Fruit fly (Drosophila melanogaster): ENCODE results near the gene CG17167.

Gene CG17167

DNA sequence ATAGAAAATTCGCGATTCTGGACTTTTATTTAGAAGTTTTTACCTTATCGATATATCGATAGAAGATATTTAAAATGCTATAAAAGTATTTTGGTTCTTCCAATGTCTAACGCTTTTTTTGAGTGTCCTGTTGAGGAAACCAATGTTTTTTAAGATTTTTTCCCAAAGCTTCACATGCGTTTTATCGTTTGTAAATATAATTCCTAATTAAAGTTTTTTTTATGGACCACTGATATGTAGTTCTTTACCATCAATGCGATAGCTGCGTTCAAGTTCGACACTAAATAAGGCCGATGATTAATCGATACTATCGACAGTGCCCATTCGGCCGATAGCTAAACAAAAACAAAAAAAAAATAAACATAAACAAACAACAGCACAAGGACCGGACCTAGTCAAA is 37.6 kb downstream of the CG17167 start, which contains the start of gene ATbp (continued):
- TF ChIP-seq twi (tag; optimal IDR thresholded peaks at IDR 0.05): no peak
- TF ChIP-seq h (optimal IDR thresholded peaks at IDR 0.05): no peak
- TF ChIP-seq Doc3 (GFP tag; IDR thresholded peaks at IDR 0.05; ENCODE audit: partially characterized antibody): peak; percentile 89
- peak; percentile 79 for TF ChIP-seq Ets65A (GFP tag)
- TF ChIP-seq stc (GFP tag; IDR thresholded peaks at IDR 0.05): no peak
- no peak for TF ChIP-seq CG30403 (GFP tag; optimal IDR thresholded peaks at IDR 0.05)
- no peak for TF ChIP-seq lab (GFP tag; optimal IDR thresholded peaks at IDR 0.05)
- TF ChIP-seq Six4 (GFP tag; optimal IDR thresholded peaks at IDR 0.05): no peak
- TF ChIP-seq nmo (GFP tag; optimal IDR thresholded peaks at IDR 0.05): peak; percentile 48
- TF ChIP-seq E2f2 (GFP tag; IDR thresholded peaks at IDR 0.05): 0 out of 2 replicates have a peak, but pooled peaks have one; percentile 22
- TF ChIP-seq CG14860 (GFP tag; IDR thresholded peaks at IDR 0.05; ENCODE audit: partially characterized antibody): peak; percentile 96
- peak; percentile 85 for TF ChIP-seq mld (GFP tag; IDR thresholded peaks at IDR 0.05; ENCODE audit: partially characterized antibody)
- no peak for TF ChIP-seq Mes4 (GFP tag; optimal IDR thresholded peaks at IDR 0.05)
- no peak for TF ChIP-seq dpn (GFP tag; optimal IDR thresholded peaks at IDR 0.05)
- TF ChIP-seq CG6254 (GFP tag; optimal IDR thresholded peaks at IDR 0.05): no peak
- peak; percentile 39; the same call in 1 of the 2 replicates for TF ChIP-seq CG6272 (GFP tag; IDR thresholded peaks at IDR 0.05)
- TF ChIP-seq toy (GFP tag; IDR thresholded peaks at IDR 0.05): no peak
- no peak for TF ChIP-seq Hey (tag; optimal IDR thresholded peaks at IDR 0.05)
- TF ChIP-seq ato (GFP tag; IDR thresholded peaks at IDR 0.05; ENCODE audit: partially characterized antibody): peak; percentile 81
- no peak for TF ChIP-seq H15 (GFP tag; IDR thresholded peaks at IDR 0.05)
- TF ChIP-seq CG17328 (GFP tag; IDR thresholded peaks at IDR 0.05): no peak
- no peak for TF ChIP-seq crp (GFP tag; optimal IDR thresholded peaks at IDR 0.05)
- TF ChIP-seq tgo (GFP tag; IDR thresholded peaks at IDR 0.05): no peak
- no peak for TF ChIP-seq CG34422 (GFP tag; IDR thresholded peaks at IDR 0.05)
- no peak for TF ChIP-seq sens-2 (GFP tag; IDR thresholded peaks at IDR 0.05)
- TF ChIP-seq vnd (GFP tag; IDR thresholded peaks at IDR 0.05; ENCODE audit: partially characterized antibody): peak; percentile 97
- TF ChIP-seq CG1792 (GFP tag; optimal IDR thresholded peaks at IDR 0.05): no peak
- peak; percentile 94 for TF ChIP-seq inv (GFP tag; IDR thresholded peaks at IDR 0.05; ENCODE audit: partially characterized antibody)
- peak; percentile 89 for TF ChIP-seq Dll (GFP tag; IDR thresholded peaks at IDR 0.05; ENCODE audit: partially characterized antibody)
- TF ChIP-seq Aef1 (GFP tag; IDR thresholded peaks at IDR 0.05): peak; percentile 45; the same call in 1 of the 3 replicates
- TF ChIP-seq Myb (GFP tag; optimal IDR thresholded peaks at IDR 0.05): peak; percentile 53
- no peak for TF ChIP-seq gro (GFP tag; optimal IDR thresholded peaks at IDR 0.05)
- TF ChIP-seq nerfin-2 (GFP tag; IDR thresholded peaks at IDR 0.05; ENCODE audit: partially characterized antibody): peak; percentile 90
- TF ChIP-seq CG3995 (GFP tag; optimal IDR thresholded peaks at IDR 0.05): peak; percentile 92
- no peak for TF ChIP-seq seq (GFP tag; IDR thresholded peaks at IDR 0.05)
- no peak for TF ChIP-seq aop (GFP tag; IDR thresholded peaks at IDR 0.05)
- TF ChIP-seq gsb (GFP tag; IDR thresholded peaks at IDR 0.05): no peak
- peak; percentile 96 for TF ChIP-seq hb (GFP tag; IDR thresholded peaks at IDR 0.05; ENCODE audit: partially characterized antibody)
- no peak for TF ChIP-seq BtbVII (GFP tag; optimal IDR thresholded peaks at IDR 0.05)
- TF ChIP-seq gem (tag; optimal IDR thresholded peaks at IDR 0.05): peak; percentile 26
- TF ChIP-seq stwl (tag; optimal IDR thresholded peaks at IDR 0.05): peak; percentile 37
- TF ChIP-seq phol (tag; optimal IDR thresholded peaks at IDR 0.05): peak; percentile 35
- no peak for TF ChIP-seq ind (GFP tag; optimal IDR thresholded peaks at IDR 0.05)
- TF ChIP-seq CG12104 (GFP tag; optimal IDR thresholded peaks at IDR 0.05): no peak
- TF ChIP-seq CG2678 (tag; optimal IDR thresholded peaks at IDR 0.05): no peak
- TF ChIP-seq Oli (tag; optimal IDR thresholded peaks at IDR 0.05): no peak
- no peak for TF ChIP-seq ewg (GFP tag; optimal IDR thresholded peaks at IDR 0.05)
- peak; percentile 89 for TF ChIP-seq bbx (GFP tag; IDR thresholded peaks at IDR 0.05; ENCODE audit: partially characterized antibody)
- TF ChIP-seq sim (GFP tag; IDR thresholded peaks at IDR 0.05): no peak
- no peak for TF ChIP-seq Ada2b (GFP tag; IDR thresholded peaks at IDR 0.05)
- peak; percentile 20 for TF ChIP-seq gfzf (GFP tag; optimal IDR thresholded peaks at IDR 0.05)

Data from whole organism, embryonic.